Fruit fly (Drosophila melanogaster) whole organism, pupa: ENCODE results near the gene Gyc32E.

Source experiments
- CG12605 ChIP-seq: fragments of 200-800 bp; sonication (Bioruptor generic); IDR thresholded peaks from 2 replicates; pipeline ENCODE4 v1.3.6; 2022; ENCODE audit warnings: missing biosample characterization, missing genetic modification characterization
- CG17806 ChIP-seq: fragments of 200-800 bp; sonication (Bioruptor generic); optimal IDR thresholded peaks from 2 replicates; lab custom pipeline; 2018; ENCODE audit warnings: missing biosample characterization, mild to moderate bottlenecking, missing genetic modification characterization, moderate library complexity
- CG4496 ChIP-seq: fragments of 200-800 bp; sonication (Bioruptor generic); IDR thresholded peaks from 3 replicates; pipeline ENCODE4 v1.3.6; 2022; ENCODE audit warnings: missing biosample characterization, missing genetic modification characterization
- CG9948 ChIP-seq: fragments of 200-800 bp; sonication (Bioruptor generic); optimal IDR thresholded peaks from 2 replicates; lab custom pipeline; 2018; ENCODE audit warnings: missing biosample characterization, mild to moderate bottlenecking, missing genetic modification characterization, moderate library complexity
- EcR ChIP-seq: fragments of 200-800 bp; sonication (Bioruptor generic); optimal IDR thresholded peaks from 3 replicates; lab custom pipeline; 2019; ENCODE audit warnings: missing biosample characterization, missing genetic modification characterization, mild to moderate bottlenecking, moderate library complexity, missing genetic modification reagents
- Pif1A ChIP-seq: fragments of 200-800 bp; sonication (Bioruptor generic); optimal IDR thresholded peaks from 3 replicates; lab custom pipeline; 2016; ENCODE audit warnings: missing biosample characterization, missing genetic modification characterization
- Pif1B ChIP-seq: fragments of 200-800 bp; sonication (Bioruptor generic); optimal IDR thresholded peaks from 3 replicates; lab custom pipeline; 2016; ENCODE audit warnings: missing biosample characterization, missing genetic modification characterization
- Snoo ChIP-seq: fragments of 200-800 bp; sonication (Bioruptor generic); optimal IDR thresholded peaks from 3 replicates; lab custom pipeline; 2017; ENCODE audit warnings: missing biosample characterization, mild to moderate bottlenecking, missing genetic modification characterization, inconsistent platforms
- rn ChIP-seq: fragments of 200-800 bp; sonication (Bioruptor generic); IDR thresholded peaks from 2 replicates; pipeline ENCODE4 v1.3.6; 2022; ENCODE audit warnings: missing biosample characterization, missing genetic modification characterization

DNA sequence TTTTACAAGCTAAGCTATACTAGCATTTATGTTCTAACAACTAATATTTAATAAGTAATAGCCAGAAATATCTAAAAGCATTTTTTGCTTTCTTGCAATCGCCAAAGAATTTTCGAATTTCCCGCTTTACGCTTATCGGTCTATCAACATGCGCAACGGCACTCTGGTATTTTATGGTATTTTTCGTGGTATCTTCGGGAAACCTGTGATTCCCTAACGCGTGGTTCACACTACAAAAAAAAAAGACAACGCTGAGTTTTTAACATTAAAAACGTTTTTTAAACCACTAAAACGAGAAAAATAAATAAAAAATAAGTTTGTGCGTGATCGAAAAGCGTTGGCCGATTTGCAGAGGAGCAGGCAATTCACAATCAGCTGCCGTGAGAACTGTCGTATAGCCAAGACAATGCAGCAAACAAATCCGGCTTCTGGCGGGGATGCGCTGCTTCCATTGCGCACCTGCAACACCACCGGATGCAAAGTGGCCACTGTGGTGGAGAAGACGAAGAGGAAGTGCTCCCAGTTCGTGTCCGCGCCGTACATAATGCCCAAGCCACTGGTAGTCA is 30.0 kb upstream of the Gyc32E start, which contains the start of gene Boh2:
- TF ChIP-seq EcR (GFP tag; lab: Kevin White, UChicago) (no peak), CG4496 (GFP tag; lab: Robert Waterston, UW) (0 out of 3 replicates have a peak, but pooled peaks have one; percentile 26), CG12605 (GFP tag; lab: Robert Waterston, UW) (no peak), Pif1A (no peak), CG9948 (tag; lab: Kevin White, UChicago) (peak; percentile 12), Snoo (tag; lab: Kevin White, UChicago) (no peak), rn (GFP tag; lab: Robert Waterston, UW) (no peak), Pif1B (GFP tag; lab: Kevin White, UChicago) (no peak), CG17806 (tag; lab: Kevin White, UChicago) (no peak)
